Worm (Caenorhabditis elegans) whole organism, L4 larva: Measurements from ENCODE around the gene cnc-7.

ENCODE experiments used
- Y5F2A.4 ChIP-seq: fragments of 200-800 bp; sonication (Bioruptor generic); optimal IDR thresholded peaks from 2 replicates; lab custom pipeline; 2018; ENCODE audit warnings: mild to moderate bottlenecking, missing genetic modification characterization, missing compliant biosample characterization
- lim-7 ChIP-seq: fragments of 200-800 bp; sonication (Bioruptor generic); IDR thresholded peaks from 2 replicates; pipeline ENCODE4 v1.3.6; 2022; ENCODE audit warnings: missing genetic modification characterization, missing compliant biosample characterization
- lin-13 ChIP-seq: fragments of 150-350 bp; optimal IDR thresholded peaks from 2 replicates; lab custom pipeline; 2014; ENCODE audit warnings: missing biosample characterization, missing genetic modification reagents, missing genetic modification characterization
- nhr-76 ChIP-seq: fragments of 150-350 bp; optimal IDR thresholded peaks from 2 replicates; lab custom pipeline; 2014; ENCODE audit warnings: missing biosample characterization, missing genetic modification characterization
- ztf-11 ChIP-seq: fragments of 150-350 bp; optimal IDR thresholded peaks from 2 replicates; lab custom pipeline; 2014; ENCODE audit warnings: missing biosample characterization, missing genetic modification characterization

ce11 chrV:20417809-20418208 is 23.9 kb downstream of the cnc-7 start:
- TF ChIP-seq lin-13 (GFP tag; lab: Kevin White, UChicago) (no peak), ztf-11 (tag; lab: Kevin White, UChicago) (no peak), Y5F2A.4 (GFP tag; lab: Kevin White, UChicago) (no peak), lim-7 (GFP tag; lab: Robert Waterston, UW) (no peak), nhr-76 (no peak)
